Worm (Caenorhabditis elegans) whole organism, L2 larva: ENCODE results near the gene abu-14.

ENCODE experiments used
- C34F6.9 ChIP-seq: fragments of 150-350 bp; optimal IDR thresholded peaks from 2 replicates; lab custom pipeline; 2014; ENCODE audit warnings: missing biosample characterization, missing genetic modification characterization
- F13H6.1 ChIP-seq: sonication (generic microtip); optimal IDR thresholded peaks from 2 replicates; lab custom pipeline; 2016; ENCODE audit warnings: missing genetic modification characterization, missing compliant biosample characterization
- Y55F3AM.14 ChIP-seq: fragments of 200-800 bp; sonication (Bioruptor generic); optimal IDR thresholded peaks from 2 replicates; lab custom pipeline; 2018; ENCODE audit warnings: mild to moderate bottlenecking, missing genetic modification characterization, missing compliant biosample characterization
- ZK546.5 ChIP-seq: sonication (generic microtip); optimal IDR thresholded peaks from 2 replicates; lab custom pipeline; 2017; ENCODE audit warnings: missing biosample characterization, missing genetic modification characterization
- alr-1 ChIP-seq: fragments of 150-350 bp; optimal IDR thresholded peaks from 2 replicates; lab custom pipeline; 2014; ENCODE audit warnings: missing biosample characterization, missing genetic modification characterization
- ama-1 ChIP-seq: fragments of 150-350 bp; optimal IDR thresholded peaks from 2 replicates; lab custom pipeline; 2018; ENCODE audit warnings: inconsistent platforms
- blmp-1 ChIP-seq: sonication (generic microtip); optimal IDR thresholded peaks from 2 replicates; lab custom pipeline; 2017; ENCODE audit warnings: missing genetic modification characterization, mild to moderate bottlenecking, missing compliant biosample characterization, antibody characterized with exemption, moderate library complexity; ENCODE audit not compliant: insufficient read depth
- ceh-16 ChIP-seq: fragments of 150-350 bp; optimal IDR thresholded peaks from 2 replicates; lab custom pipeline; 2014; ENCODE audit warnings: missing biosample characterization, missing genetic modification characterization
- ceh-82 ChIP-seq: fragments of 150-350 bp; optimal IDR thresholded peaks from 2 replicates; lab custom pipeline; 2014; ENCODE audit warnings: missing biosample characterization, missing genetic modification characterization
- crh-2 ChIP-seq: sonication (generic microtip); optimal IDR thresholded peaks from 2 replicates; lab custom pipeline; 2017; ENCODE audit warnings: missing biosample characterization, missing genetic modification characterization
- dmd-4 ChIP-seq: sonication (generic microtip); optimal IDR thresholded peaks from 2 replicates; lab custom pipeline; 2017; ENCODE audit warnings: missing biosample characterization, missing genetic modification characterization
- egl-27 ChIP-seq: sonication (generic microtip); optimal IDR thresholded peaks from 3 replicates; lab custom pipeline; 2017; ENCODE audit warnings: missing biosample characterization, missing genetic modification reagents, missing genetic modification characterization
- elt-1 ChIP-seq: fragments of 150-350 bp; optimal IDR thresholded peaks from 2 replicates; lab custom pipeline; 2014; ENCODE audit warnings: missing biosample characterization, missing genetic modification characterization
- elt-3 ChIP-seq: sonication (generic microtip); optimal IDR thresholded peaks from 2 replicates; lab custom pipeline; 2017; ENCODE audit warnings: missing biosample characterization, missing genetic modification characterization
- fos-1 ChIP-seq: fragments of 150-350 bp; optimal IDR thresholded peaks from 2 replicates; lab custom pipeline; 2014; ENCODE audit warnings: missing biosample characterization, missing genetic modification characterization
- gmeb-1 ChIP-seq: fragments of 150-350 bp; optimal IDR thresholded peaks from 2 replicates; lab custom pipeline; 2014; ENCODE audit warnings: missing biosample characterization, missing genetic modification characterization
- lin-11 ChIP-seq: fragments of 150-350 bp; sonication (generic microtip); optimal IDR thresholded peaks from 2 replicates; lab custom pipeline; 2014; ENCODE audit warnings: missing biosample characterization, missing genetic modification characterization, inconsistent platforms, mixed read lengths
- lin-13 ChIP-seq: fragments of 150-350 bp; optimal IDR thresholded peaks from 2 replicates; lab custom pipeline; 2014; ENCODE audit warnings: missing biosample characterization, missing genetic modification reagents, missing genetic modification characterization
- lin-39 ChIP-seq: fragments of 150-350 bp; optimal IDR thresholded peaks from 2 replicates; lab custom pipeline; 2014; ENCODE audit warnings: missing biosample characterization, missing genetic modification reagents, missing genetic modification characterization
- lsy-2 ChIP-seq, 2 experiments: fragments of 150-350 bp in 1 of 2; sonication (generic microtip) in 1 of 2; optimal IDR thresholded peaks; 2 replicates each; lab custom pipeline; 2014 to 2017; ENCODE audit warnings: missing biosample characterization in 2 of 2, missing genetic modification characterization in 2 of 2
- mab-5 ChIP-seq: fragments of 150-350 bp; optimal IDR thresholded peaks from 2 replicates; lab custom pipeline; 2014; ENCODE audit warnings: missing biosample characterization, missing genetic modification characterization
- mbf-1 ChIP-seq: sonication (generic microtip); optimal IDR thresholded peaks from 2 replicates; lab custom pipeline; 2017; ENCODE audit warnings: missing biosample characterization, missing genetic modification characterization
- mdl-1 ChIP-seq, 2 experiments: fragments of 150-350 bp in 1 of 2; sonication (generic microtip) in 1 of 2; optimal IDR thresholded peaks; 2 replicates each; lab custom pipeline; 2017; ENCODE audit warnings: missing biosample characterization in 2 of 2, missing genetic modification characterization in 2 of 2
- nhr-11 ChIP-seq: fragments of 150-350 bp; optimal IDR thresholded peaks from 2 replicates; lab custom pipeline; 2014; ENCODE audit warnings: missing biosample characterization, missing genetic modification characterization
- nhr-129 ChIP-seq: fragments of 150-350 bp; optimal IDR thresholded peaks from 2 replicates; lab custom pipeline; 2014; ENCODE audit warnings: missing biosample characterization, missing genetic modification characterization
- nhr-21 ChIP-seq: fragments of 150-350 bp; optimal IDR thresholded peaks from 2 replicates; lab custom pipeline; 2014; ENCODE audit warnings: missing biosample characterization, missing genetic modification characterization
- nhr-23 ChIP-seq: fragments of 150-350 bp; optimal IDR thresholded peaks from 2 replicates; lab custom pipeline; 2014; ENCODE audit warnings: missing biosample characterization, missing genetic modification reagents, missing genetic modification characterization
- nhr-237 ChIP-seq: fragments of 150-350 bp; optimal IDR thresholded peaks from 2 replicates; lab custom pipeline; 2014; ENCODE audit warnings: missing biosample characterization, missing genetic modification characterization
- nhr-25 ChIP-seq: fragments of 150-350 bp; sonication (generic microtip); optimal IDR thresholded peaks from 3 replicates; lab custom pipeline; 2014; ENCODE audit warnings: missing biosample characterization, missing genetic modification characterization
- nhr-6 ChIP-seq: fragments of 150-350 bp; optimal IDR thresholded peaks from 2 replicates; lab custom pipeline; 2014; ENCODE audit warnings: missing biosample characterization, missing genetic modification characterization
- nhr-77 ChIP-seq: fragments of 150-350 bp; optimal IDR thresholded peaks from 2 replicates; lab custom pipeline; 2014; ENCODE audit warnings: missing biosample characterization, missing genetic modification characterization
- peb-1 ChIP-seq: fragments of 150-350 bp; optimal IDR thresholded peaks from 2 replicates; lab custom pipeline; 2014; ENCODE audit warnings: missing biosample characterization, missing genetic modification characterization
- sem-4 ChIP-seq: fragments of 150-350 bp; optimal IDR thresholded peaks from 2 replicates; lab custom pipeline; 2014; ENCODE audit warnings: missing biosample characterization, missing genetic modification reagents, missing genetic modification characterization
- sma-3 ChIP-seq: sonication (generic microtip); optimal IDR thresholded peaks from 2 replicates; lab custom pipeline; 2016; ENCODE audit warnings: missing genetic modification reagents, missing genetic modification characterization, missing compliant biosample characterization
- sma-9 ChIP-seq, 2 experiments: fragments of 150-350 bp in 1 of 2; sonication (generic microtip) in 1 of 2; optimal IDR thresholded peaks; 2 replicates each; lab custom pipeline; 2014 to 2016; ENCODE audit warnings: missing genetic modification characterization in 2 of 2, mild to moderate bottlenecking in 1 of 2, missing biosample characterization in 1 of 2, missing compliant biosample characterization in 1 of 2, missing genetic modification reagents in 1 of 2, moderate library complexity in 1 of 2
- snpc-4 ChIP-seq: fragments of 150-350 bp; optimal IDR thresholded peaks from 2 replicates; lab custom pipeline; 2014; ENCODE audit warnings: missing biosample characterization, missing genetic modification characterization
- unc-39 ChIP-seq: fragments of 150-350 bp; optimal IDR thresholded peaks from 2 replicates; lab custom pipeline; 2014; ENCODE audit warnings: missing biosample characterization, missing genetic modification characterization
- unc-55 ChIP-seq: fragments of 150-350 bp; sonication (generic microtip); optimal IDR thresholded peaks from 3 replicates; lab custom pipeline; 2014; ENCODE audit warnings: missing biosample characterization, missing genetic modification reagents, missing genetic modification characterization
- unc-62 ChIP-seq: fragments of 150-350 bp; optimal IDR thresholded peaks from 2 replicates; lab custom pipeline; 2014; ENCODE audit warnings: missing biosample characterization, missing genetic modification reagents, missing genetic modification characterization
- zag-1 ChIP-seq: fragments of 150-350 bp; optimal IDR thresholded peaks from 2 replicates; lab custom pipeline; 2014; ENCODE audit warnings: missing biosample characterization, missing genetic modification characterization
- ztf-4 ChIP-seq: fragments of 150-350 bp; optimal IDR thresholded peaks from 2 replicates; lab custom pipeline; 2014; ENCODE audit warnings: missing biosample characterization, missing genetic modification characterization

The abu-14 gene

DNA sequence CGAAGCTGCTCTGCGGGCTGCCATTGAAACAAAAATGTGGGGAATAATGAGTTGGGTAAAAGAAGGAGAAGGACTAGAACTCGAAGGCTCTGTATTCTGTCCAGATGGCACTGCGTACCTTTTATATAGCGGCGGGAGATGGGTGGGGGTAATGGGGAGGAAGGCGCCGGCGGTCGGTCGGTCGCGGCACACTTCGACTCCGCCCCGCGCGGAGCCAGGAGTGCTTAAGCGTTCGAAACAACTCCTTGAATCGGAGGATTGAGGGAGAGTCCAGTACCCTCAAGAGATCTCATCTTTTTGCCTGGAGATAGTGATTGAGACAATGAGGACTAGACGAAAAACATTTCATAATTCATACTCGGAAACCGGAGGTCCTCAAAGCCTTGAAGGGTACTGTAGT lies at the start of gene abu-14:
abu-14 (minus strand) TSS at position 81 of the 400 bp plus-strand sequence.
- TF ChIP-seq nhr-129 (tag; lab: Kevin White, UChicago) = no peak
- no peak for TF ChIP-seq sem-4 (tag; lab: Kevin White, UChicago)
- no peak for TF ChIP-seq zag-1 (tag; lab: Kevin White, UChicago)
- no peak for TF ChIP-seq nhr-25
- TF ChIP-seq egl-27 (tag; lab: Kevin White, UChicago) = no peak
- TF ChIP-seq snpc-4 (tag; lab: Kevin White, UChicago) = no peak
- TF ChIP-seq lsy-2 (tag; optimal IDR thresholded peaks at IDR 0.05; lab: Kevin White, UChicago) = no peak
- no peak for TF ChIP-seq elt-3 (tag; lab: Kevin White, UChicago)
- TF ChIP-seq Y55F3AM.14 (GFP tag; lab: Kevin White, UChicago) = no peak
- TF ChIP-seq dmd-4 = no peak
- no peak for TF ChIP-seq mbf-1 (tag; lab: Kevin White, UChicago)
- no peak for TF ChIP-seq ZK546.5 (tag; lab: Kevin White, UChicago)
- TF ChIP-seq ztf-4 (tag; lab: Kevin White, UChicago) = no peak
- TF ChIP-seq, all 48 proteins: peak for 0

DNA sequence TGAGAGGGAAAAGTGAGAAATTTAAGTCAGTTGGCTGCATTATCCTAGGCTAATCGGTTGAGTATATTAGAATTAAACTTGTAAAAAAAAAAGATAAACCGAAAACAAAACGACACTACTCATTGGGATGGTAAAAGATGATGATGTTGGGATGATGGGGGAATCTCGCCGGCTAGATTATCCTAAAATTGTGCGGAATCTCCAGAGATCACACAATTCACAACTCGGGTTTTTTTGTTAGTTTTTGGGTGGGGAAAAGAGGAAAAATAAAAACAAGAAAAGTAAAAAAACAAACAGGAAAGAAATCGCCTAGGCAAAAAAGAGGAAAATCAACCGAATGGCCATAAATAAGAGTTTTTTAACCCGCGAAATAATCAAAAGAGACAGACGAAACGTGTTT lies 48.2 kb upstream of the abu-14 start:
- TF ChIP-seq lsy-2 (tag; optimal IDR thresholded peaks at IDR 0.05; lab: Kevin White, UChicago) (peak in 1 of 2 experiments; percentile 6), nhr-77 (tag; lab: Kevin White, UChicago) (no peak), mbf-1 (tag; lab: Kevin White, UChicago) (no peak), nhr-23 (tag; lab: Kevin White, UChicago) (no peak), nhr-6 (tag; lab: Kevin White, UChicago) (no peak), crh-2 (peak; percentile 8), F13H6.1 (tag; lab: Kevin White, UChicago) (no peak)
- TF ChIP-seq, all 48 proteins: peak for 2

DNA sequence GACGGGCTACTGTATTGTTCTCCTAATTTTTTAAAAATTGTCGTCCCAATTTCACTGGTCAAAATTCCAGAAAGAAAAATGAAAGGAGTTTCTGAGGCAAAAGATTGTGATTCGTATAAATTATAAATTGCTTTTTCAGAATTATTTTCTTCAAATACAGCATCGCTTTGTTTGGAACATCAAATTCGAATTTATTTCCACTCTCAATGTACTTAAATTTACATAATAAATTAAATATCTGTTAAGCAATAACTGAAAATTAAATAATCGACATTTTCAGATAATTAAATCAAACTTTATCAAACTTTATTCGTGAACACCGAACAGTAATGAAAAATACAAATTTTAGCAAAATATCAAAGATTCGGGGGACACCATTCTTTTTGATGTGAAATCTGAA lies 47.7 kb upstream of the abu-14 start:
- TF ChIP-seq nhr-21 (tag; lab: Kevin White, UChicago) (no peak), nhr-23 (tag; lab: Kevin White, UChicago) (no peak), fos-1 (tag; lab: Kevin White, UChicago) (no peak), lin-13 (GFP tag; lab: Kevin White, UChicago) (no peak), elt-1 (tag; lab: Kevin White, UChicago) (no peak), sma-3 (GFP tag; lab: Kevin White, UChicago) (no peak), alr-1 (tag; lab: Kevin White, UChicago) (no peak), peb-1 (no peak), ZK546.5 (tag; lab: Kevin White, UChicago) (no peak), nhr-237 (tag; lab: Kevin White, UChicago) (no peak), crh-2 (no peak), lin-39 (tag; lab: Kevin White, UChicago) (no peak), Y55F3AM.14 (GFP tag; lab: Kevin White, UChicago) (no peak), unc-39 (tag; lab: Kevin White, UChicago) (no peak), zag-1 (tag; lab: Kevin White, UChicago) (no peak), ceh-16 (tag; lab: Kevin White, UChicago) (no peak)

DNA sequence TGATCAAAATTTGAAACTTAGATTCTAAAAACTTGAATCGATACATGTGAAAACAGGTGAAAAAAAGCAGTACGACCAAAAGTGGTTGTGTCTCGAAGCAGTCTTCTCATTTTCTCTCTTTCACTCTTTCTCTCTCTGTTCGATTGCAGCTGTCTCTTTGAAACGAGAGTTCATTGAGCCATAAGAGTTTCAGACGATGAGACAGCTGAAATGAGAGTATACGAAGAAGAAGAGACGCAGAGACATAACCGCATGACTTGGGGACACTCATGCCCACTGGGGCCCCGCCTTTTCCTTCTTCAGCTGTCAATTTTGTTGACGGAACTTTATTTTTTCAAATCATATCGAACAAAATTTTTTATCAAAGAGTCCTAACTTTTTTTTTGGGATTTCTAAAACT lies 47.0 kb upstream of the abu-14 start:
- TF ChIP-seq sem-4 (tag; lab: Kevin White, UChicago) (peak; percentile 7), sma-9 (GFP tag; optimal IDR thresholded peaks at IDR 0.05; lab: Kevin White, UChicago) (peak; percentile 90), sma-9 (tag; optimal IDR thresholded peaks at IDR 0.05; lab: Kevin White, UChicago) (no peak), ama-1 (lab: Kevin White, UChicago) (peak; percentile 82), C34F6.9 (tag; lab: Kevin White, UChicago) (peak; percentile 92), unc-55 (GFP tag; lab: Kevin White, UChicago) (peak; percentile 74), blmp-1 (tag; lab: Kevin White, UChicago) (peak; percentile 62), lin-39 (tag; lab: Kevin White, UChicago) (no peak), mab-5 (peak; percentile 83), peb-1 (no peak), ztf-4 (tag; lab: Kevin White, UChicago) (peak; percentile 73), egl-27 (tag; lab: Kevin White, UChicago) (peak; percentile 79), nhr-129 (tag; lab: Kevin White, UChicago) (peak; percentile 89), nhr-25 (peak; percentile 90), nhr-11 (tag; lab: Kevin White, UChicago) (no peak), snpc-4 (tag; lab: Kevin White, UChicago) (peak; percentile 66), elt-1 (tag; lab: Kevin White, UChicago) (no peak), fos-1 (tag; lab: Kevin White, UChicago) (peak; percentile 95), mdl-1 (tag; optimal IDR thresholded peaks at IDR 0.05; lab: Kevin White, UChicago) (peak; percentile 67 to 89), zag-1 (tag; lab: Kevin White, UChicago) (peak; percentile 76), F13H6.1 (tag; lab: Kevin White, UChicago) (peak; percentile 89), unc-62 (GFP tag; lab: Kevin White, UChicago) (no peak), ceh-82 (tag; lab: Kevin White, UChicago) (no peak), gmeb-1 (tag; lab: Kevin White, UChicago) (peak; percentile 73), nhr-21 (tag; lab: Kevin White, UChicago) (peak; percentile 70), sma-3 (GFP tag; lab: Kevin White, UChicago) (peak; percentile 77), lin-13 (GFP tag; lab: Kevin White, UChicago) (peak; percentile 63), lin-11 (tag; lab: Kevin White, UChicago) (peak; percentile 62), dmd-4 (no peak), lsy-2 (tag; optimal IDR thresholded peaks at IDR 0.05; lab: Kevin White, UChicago) (peak; percentile 63 to 90), Y55F3AM.14 (GFP tag; lab: Kevin White, UChicago) (peak; percentile 6), crh-2 (peak; percentile 92), nhr-6 (tag; lab: Kevin White, UChicago) (peak; percentile 81)
